Fruit fly (Drosophila melanogaster) whole organism, prepupa: ENCODE data around the gene CG12111.

Source experiments
- Blimp-1 ChIP-seq: fragments of 200-800 bp; sonication (Bioruptor generic); optimal IDR thresholded peaks from 3 replicates; lab custom pipeline; 2017; ENCODE audit warnings: missing biosample characterization, missing genetic modification characterization, mild to moderate bottlenecking, moderate library complexity, missing genetic modification reagents
- CG10631 ChIP-seq: fragments of 200-800 bp; sonication (Bioruptor generic); optimal IDR thresholded peaks from 2 replicates; lab custom pipeline; 2016; ENCODE audit warnings: missing biosample characterization, missing genetic modification characterization
- CG10669 ChIP-seq: fragments of 200-800 bp; sonication (Bioruptor generic); optimal IDR thresholded peaks from 3 replicates; lab custom pipeline; 2018; ENCODE audit warnings: missing biosample characterization, mild to moderate bottlenecking, missing genetic modification characterization, moderate library complexity
- CG11294 ChIP-seq: fragments of 200-800 bp; sonication (Bioruptor generic); IDR thresholded peaks from 2 replicates; pipeline ENCODE4 v1.3.6; 2022; ENCODE audit warnings: missing biosample characterization, missing genetic modification characterization
- CG11762 ChIP-seq: fragments of 200-800 bp; sonication (Bioruptor generic); optimal IDR thresholded peaks from 3 replicates; lab custom pipeline; 2016; ENCODE audit warnings: missing biosample characterization, missing genetic modification characterization; ENCODE audit not compliant: insufficient read depth
- CG15336 ChIP-seq: fragments of 200-800 bp; sonication (Bioruptor generic); IDR thresholded peaks from 2 replicates; pipeline ENCODE4 v1.3.6; 2022; ENCODE audit warnings: missing biosample characterization, missing genetic modification characterization
- CG1621 ChIP-seq: fragments of 200-800 bp; sonication (Bioruptor generic); optimal IDR thresholded peaks from 3 replicates; lab custom pipeline; 2018; ENCODE audit warnings: missing biosample characterization, mild to moderate bottlenecking, missing genetic modification characterization
- CG3032 ChIP-seq: fragments of 200-800 bp; optimal IDR thresholded peaks from 2 replicates; lab custom pipeline; 2019; ENCODE audit warnings: missing biosample characterization, mild to moderate bottlenecking, missing genetic modification characterization, moderate library complexity
- CG31627 ChIP-seq: fragments of 200-800 bp; sonication (Bioruptor generic); optimal IDR thresholded peaks from 3 replicates; lab custom pipeline; 2016; ENCODE audit warnings: missing biosample characterization, missing genetic modification characterization
- CG32006 ChIP-seq: fragments of 200-800 bp; sonication (Bioruptor generic); optimal IDR thresholded peaks from 3 replicates; lab custom pipeline; 2017; ENCODE audit warnings: missing biosample characterization, mild to moderate bottlenecking, missing genetic modification characterization
- CG34406 ChIP-seq: fragments of 200-800 bp; sonication (Bioruptor generic); optimal IDR thresholded peaks from 3 replicates; lab custom pipeline; 2016; ENCODE audit warnings: missing biosample characterization, missing genetic modification characterization
- CG3919 ChIP-seq: fragments of 200-800 bp; sonication (Bioruptor generic); optimal IDR thresholded peaks from 3 replicates; lab custom pipeline; 2016; ENCODE audit warnings: missing biosample characterization, missing genetic modification characterization
- CG4318 ChIP-seq: fragments of 200-800 bp; sonication (Bioruptor generic); optimal IDR thresholded peaks from 3 replicates; lab custom pipeline; 2017; ENCODE audit warnings: missing biosample characterization, mild to moderate bottlenecking, missing genetic modification characterization
- CG6163 ChIP-seq: fragments of 200-800 bp; sonication (Bioruptor generic); IDR thresholded peaks from 3 replicates; pipeline ENCODE4 v1.3.6; 2022; ENCODE audit warnings: missing biosample characterization, missing genetic modification characterization
- CG6276 ChIP-seq: fragments of 200-800 bp; sonication (Bioruptor generic); optimal IDR thresholded peaks from 2 replicates; lab custom pipeline; 2017; ENCODE audit warnings: missing biosample characterization, mild to moderate bottlenecking, missing genetic modification characterization
- CG6792 ChIP-seq: fragments of 200-800 bp; sonication (Bioruptor generic); optimal IDR thresholded peaks from 3 replicates; lab custom pipeline; 2016; ENCODE audit warnings: missing biosample characterization, missing genetic modification characterization
- CG6808 ChIP-seq: fragments of 200-800 bp; sonication (Bioruptor generic); optimal IDR thresholded peaks from 3 replicates; lab custom pipeline; 2017; ENCODE audit warnings: missing biosample characterization, missing genetic modification characterization, mild to moderate bottlenecking, moderate library complexity, missing genetic modification reagents
- CG7368 ChIP-seq: fragments of 200-800 bp; sonication (Bioruptor generic); optimal IDR thresholded peaks from 3 replicates; lab custom pipeline; 2016; ENCODE audit warnings: missing biosample characterization, missing genetic modification characterization
- CG8632 ChIP-seq: fragments of 200-800 bp; sonication (Bioruptor generic); optimal IDR thresholded peaks from 3 replicates; lab custom pipeline; 2016; ENCODE audit warnings: missing biosample characterization, missing genetic modification characterization
- CG9139 ChIP-seq: fragments of 200-800 bp; sonication (Bioruptor generic); optimal IDR thresholded peaks from 3 replicates; lab custom pipeline; 2017; ENCODE audit warnings: missing biosample characterization, mild to moderate bottlenecking, missing genetic modification characterization
- Eip75B ChIP-seq: fragments of 200-800 bp; sonication (Bioruptor generic); optimal IDR thresholded peaks from 3 replicates; lab custom pipeline; 2016; ENCODE audit warnings: missing biosample characterization, missing genetic modification characterization
- Eip78C ChIP-seq: fragments of 200-800 bp; sonication (Bioruptor generic); peaks from one replicate; lab custom pipeline; 2016; ENCODE audit warnings: missing biosample characterization, missing genetic modification characterization
- Eip93F ChIP-seq: fragments of 200-800 bp; sonication (Bioruptor generic); optimal IDR thresholded peaks from 2 replicates; lab custom pipeline; 2016; ENCODE audit warnings: missing biosample characterization, mild to moderate bottlenecking, missing genetic modification characterization
- Ets96B ChIP-seq: fragments of 200-800 bp; optimal IDR thresholded peaks from 2 replicates; lab custom pipeline; 2019; ENCODE audit warnings: missing biosample characterization, mild to moderate bottlenecking, missing genetic modification characterization, moderate library complexity
- Gug ChIP-seq: fragments of 200-800 bp; sonication (Bioruptor generic); IDR thresholded peaks from 2 replicates; pipeline ENCODE4 v1.3.6; 2022; ENCODE audit warnings: missing biosample characterization, missing genetic modification characterization
- Hr38 ChIP-seq: sonication (Bioruptor generic); optimal IDR thresholded peaks from 2 replicates; lab custom pipeline; 2016; ENCODE audit warnings: missing biosample characterization, missing genetic modification characterization
- Hr39 ChIP-seq: fragments of 200-800 bp; sonication (Bioruptor generic); optimal IDR thresholded peaks from 2 replicates; lab custom pipeline; 2016; ENCODE audit warnings: missing biosample characterization, missing genetic modification characterization
- Hr4 ChIP-seq: fragments of 200-800 bp; sonication (Bioruptor generic); optimal IDR thresholded peaks from 3 replicates; lab custom pipeline; 2016; ENCODE audit warnings: missing biosample characterization, missing genetic modification characterization
- Met ChIP-seq: fragments of 200-800 bp; sonication (Bioruptor generic); optimal IDR thresholded peaks from 3 replicates; lab custom pipeline; 2016; ENCODE audit warnings: missing biosample characterization, missing genetic modification characterization
- OdsH ChIP-seq: fragments of 200-800 bp; sonication (Bioruptor generic); optimal IDR thresholded peaks from 3 replicates; lab custom pipeline; 2016; ENCODE audit warnings: missing biosample characterization, missing genetic modification characterization
- Smox ChIP-seq: fragments of 200-800 bp; sonication (Bioruptor generic); optimal IDR thresholded peaks from 3 replicates; lab custom pipeline; 2016; ENCODE audit warnings: missing biosample characterization, missing genetic modification characterization
- Sox102F ChIP-seq: fragments of 200-800 bp; sonication (Bioruptor generic); optimal IDR thresholded peaks from 2 replicates; lab custom pipeline; 2016; ENCODE audit warnings: missing biosample characterization, mild to moderate bottlenecking, missing genetic modification characterization
- Sox14 ChIP-seq: fragments of 200-800 bp; sonication (Bioruptor generic); optimal IDR thresholded peaks from 3 replicates; lab custom pipeline; 2016; ENCODE audit warnings: missing biosample characterization, missing genetic modification characterization
- achi ChIP-seq: fragments of 200-800 bp; sonication (Bioruptor generic); optimal IDR thresholded peaks from 3 replicates; lab custom pipeline; 2016; ENCODE audit warnings: missing biosample characterization, missing genetic modification characterization
- acj6 ChIP-seq: fragments of 200-800 bp; sonication (Bioruptor generic); optimal IDR thresholded peaks from 3 replicates; lab custom pipeline; 2016; ENCODE audit warnings: missing biosample characterization, missing genetic modification characterization
- cyc ChIP-seq: fragments of 200-800 bp; sonication (Bioruptor generic); optimal IDR thresholded peaks from 3 replicates; lab custom pipeline; 2016; ENCODE audit warnings: missing biosample characterization, missing genetic modification characterization
- dac ChIP-seq: fragments of 200-800 bp; sonication (Bioruptor generic); optimal IDR thresholded peaks from 2 replicates; lab custom pipeline; 2017; ENCODE audit warnings: missing biosample characterization, mild to moderate bottlenecking, missing genetic modification characterization
- dsx ChIP-seq: fragments of 200-800 bp; optimal IDR thresholded peaks from 3 replicates; lab custom pipeline; 2019; ENCODE audit warnings: missing biosample characterization, mild to moderate bottlenecking, missing genetic modification characterization, moderate library complexity; ENCODE audit not compliant: poor library complexity, severe bottlenecking
- eg ChIP-seq: fragments of 200-800 bp; sonication (Bioruptor generic); IDR thresholded peaks from 3 replicates; pipeline ENCODE4 v1.3.6; 2022; ENCODE audit warnings: missing biosample characterization, missing genetic modification characterization
- esn ChIP-seq: fragments of 200-800 bp; sonication (Bioruptor generic); optimal IDR thresholded peaks from 2 replicates; lab custom pipeline; 2016; ENCODE audit warnings: missing biosample characterization, mild to moderate bottlenecking, missing genetic modification characterization, moderate library complexity
- fd59A ChIP-seq: fragments of 200-800 bp; sonication (Bioruptor generic); optimal IDR thresholded peaks from 2 replicates; lab custom pipeline; 2017; ENCODE audit warnings: missing biosample characterization, mild to moderate bottlenecking, missing genetic modification characterization, missing genetic modification reagents
- fd85E ChIP-seq: fragments of 200-800 bp; sonication (Bioruptor generic); optimal IDR thresholded peaks from 3 replicates; lab custom pipeline; 2016; ENCODE audit warnings: missing biosample characterization, missing genetic modification characterization
- lz ChIP-seq: fragments of 200-800 bp; sonication (Bioruptor generic); optimal IDR thresholded peaks from 3 replicates; lab custom pipeline; 2016; ENCODE audit warnings: missing biosample characterization, missing genetic modification characterization
- net ChIP-seq: fragments of 200-800 bp; sonication (Bioruptor generic); optimal IDR thresholded peaks from 3 replicates; lab custom pipeline; 2016; ENCODE audit warnings: missing biosample characterization, missing genetic modification characterization
- pdm3 ChIP-seq: fragments of 200-800 bp; sonication (Bioruptor generic); optimal IDR thresholded peaks from 3 replicates; lab custom pipeline; 2016; ENCODE audit warnings: missing biosample characterization, missing genetic modification characterization
- spab ChIP-seq: fragments of 200-800 bp; sonication (Bioruptor generic); optimal IDR thresholded peaks from 2 replicates; lab custom pipeline; 2017; ENCODE audit warnings: missing biosample characterization, mild to moderate bottlenecking, missing genetic modification characterization, missing genetic modification reagents
- svp ChIP-seq: fragments of 200-800 bp; sonication (Bioruptor generic); peaks from one replicate; lab custom pipeline; 2016; ENCODE audit warnings: missing biosample characterization, missing genetic modification characterization
- topi ChIP-seq: fragments of 200-800 bp; sonication (Bioruptor generic); optimal IDR thresholded peaks from 3 replicates; lab custom pipeline; 2016; ENCODE audit warnings: missing biosample characterization, missing genetic modification characterization
- vri ChIP-seq: fragments of 200-800 bp; sonication (Bioruptor generic); optimal IDR thresholded peaks from 3 replicates; lab custom pipeline; 2016; ENCODE audit warnings: missing biosample characterization, mild to moderate bottlenecking, missing genetic modification characterization

The CG12111 gene

DNA sequence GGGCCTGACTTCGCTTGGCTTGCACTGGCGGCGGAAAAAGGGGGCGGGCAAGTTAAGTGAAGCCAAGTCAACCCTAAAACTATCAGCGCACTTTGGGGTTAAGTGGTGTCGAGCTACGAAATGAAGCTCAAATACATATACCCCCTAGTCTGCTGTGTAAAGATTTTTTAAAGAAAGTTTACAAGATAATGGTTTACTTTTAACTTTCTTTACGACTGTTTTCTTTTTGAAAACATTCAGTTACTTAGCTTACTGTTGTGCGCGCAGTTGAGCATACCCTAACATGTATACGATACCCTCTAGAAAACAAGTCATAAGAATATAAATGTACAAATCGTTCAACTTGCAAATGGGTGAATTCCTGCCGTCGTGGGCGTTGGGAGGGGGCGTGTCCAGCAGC lies 28.0 kb downstream of the CG12111 start (continued):
- TF ChIP-seq CG6792 (GFP tag; lab: Kevin White, UChicago), result no peak
- no peak for TF ChIP-seq CG34406 (GFP tag; lab: Kevin White, UChicago)
- TF ChIP-seq CG9139 (GFP tag; lab: Kevin White, UChicago), result no peak
- TF ChIP-seq Hr4 (GFP tag; lab: Kevin White, UChicago), result no peak
- TF ChIP-seq Gug (GFP tag; lab: Robert Waterston, UW), result no peak
- no peak for TF ChIP-seq Smox (GFP tag; lab: Kevin White, UChicago)
- TF ChIP-seq spab (GFP tag; lab: Kevin White, UChicago), result no peak
- TF ChIP-seq Eip93F (GFP tag; lab: Kevin White, UChicago), result no peak
- TF ChIP-seq vri (GFP tag; lab: Kevin White, UChicago), result no peak
- TF ChIP-seq dsx, result no peak
- TF ChIP-seq CG11294, result no peak
- no peak for TF ChIP-seq CG32006
- no peak for TF ChIP-seq cyc (GFP tag; lab: Kevin White, UChicago)
- peak; percentile 4 for TF ChIP-seq Ets96B
- TF ChIP-seq Blimp-1 (GFP tag; lab: Kevin White, UChicago), result no peak
- no peak for TF ChIP-seq CG7368
- no peak for TF ChIP-seq Sox14 (GFP tag; lab: Kevin White, UChicago)

DNA sequence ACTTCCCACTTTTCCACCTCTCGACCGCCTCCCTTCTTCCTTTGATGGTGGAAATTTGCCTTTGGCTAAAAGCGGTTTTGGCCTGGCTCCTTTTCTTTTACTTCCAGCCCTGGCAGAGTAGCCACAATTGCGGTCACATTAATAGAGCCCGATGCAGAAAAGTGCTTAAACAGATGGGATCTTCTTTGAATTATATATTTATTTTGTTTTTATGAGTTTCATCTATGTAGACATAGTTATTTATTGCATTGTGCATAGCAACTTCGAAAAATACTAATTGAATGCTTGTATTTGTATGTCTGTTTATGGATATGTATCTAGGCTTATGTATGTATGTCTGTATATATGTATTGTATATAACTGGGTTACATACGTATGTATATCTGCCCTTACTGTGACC lies 28.8 kb downstream of the CG12111 start:
- peak; percentile 38 for TF ChIP-seq Met
- TF ChIP-seq CG3032, result peak; percentile 46
- no peak for TF ChIP-seq Blimp-1 (GFP tag; lab: Kevin White, UChicago)
- peak; percentile 29 for TF ChIP-seq lz
- peak; percentile 8 for TF ChIP-seq CG31627 (GFP tag; lab: Kevin White, UChicago)
- peak; percentile 2 for TF ChIP-seq CG9139 (GFP tag; lab: Kevin White, UChicago)
- TF ChIP-seq CG1621, result peak; percentile 30
- TF ChIP-seq svp (GFP tag; lab: Kevin White, UChicago), result peak; percentile 61
- no peak for TF ChIP-seq Hr38 (GFP tag; lab: Kevin White, UChicago)
- peak; percentile 71 for TF ChIP-seq Ets96B
- TF ChIP-seq Eip78C (GFP tag; lab: Kevin White, UChicago), result peak; percentile 67
- TF ChIP-seq CG4318, result no peak
- TF ChIP-seq CG32006, result peak; percentile 48
- peak; percentile 30 for TF ChIP-seq spab (GFP tag; lab: Kevin White, UChicago)
- peak; percentile 43 for TF ChIP-seq pdm3 (GFP tag; lab: Kevin White, UChicago)
- peak; percentile 58 for TF ChIP-seq CG15336 (GFP tag; lab: Robert Waterston, UW)
- TF ChIP-seq eg (GFP tag; lab: Robert Waterston, UW), result peak; percentile 65; the same call in 1 of the 3 replicates
- TF ChIP-seq CG10669 (GFP tag; lab: Kevin White, UChicago), result peak; percentile 54
- peak; percentile 45 for TF ChIP-seq topi (GFP tag; lab: Kevin White, UChicago)
- TF ChIP-seq CG6808 (GFP tag; lab: Kevin White, UChicago), result peak; percentile 48
- peak; percentile 42 for TF ChIP-seq CG3919 (GFP tag; lab: Kevin White, UChicago)
- peak; percentile 19 for TF ChIP-seq Hr4 (GFP tag; lab: Kevin White, UChicago)
- peak; percentile 47 for TF ChIP-seq CG6276 (GFP tag; lab: Kevin White, UChicago)
- peak; percentile 27 for TF ChIP-seq CG34406 (GFP tag; lab: Kevin White, UChicago)
- no peak for TF ChIP-seq Eip93F (GFP tag; lab: Kevin White, UChicago)
- peak; percentile 34 for TF ChIP-seq esn
- TF ChIP-seq CG10631 (GFP tag; lab: Kevin White, UChicago), result peak; percentile 48
- peak; percentile 50 for TF ChIP-seq acj6 (GFP tag; lab: Kevin White, UChicago)
- peak; percentile 35 for TF ChIP-seq Eip75B (GFP tag; lab: Kevin White, UChicago)
- peak; percentile 24 for TF ChIP-seq net (GFP tag; lab: Kevin White, UChicago)
- no peak for TF ChIP-seq fd85E
- peak; percentile 9 for TF ChIP-seq Sox102F
- TF ChIP-seq dac (GFP tag; lab: Kevin White, UChicago), result no peak
- no peak for TF ChIP-seq Hr39 (GFP tag; lab: Kevin White, UChicago)
- peak; percentile 17 for TF ChIP-seq Sox14 (GFP tag; lab: Kevin White, UChicago)
- TF ChIP-seq CG8632 (GFP tag; lab: Kevin White, UChicago), result peak; percentile 15
- TF ChIP-seq OdsH (GFP tag; lab: Kevin White, UChicago), result peak; percentile 8
- peak; percentile 36 for TF ChIP-seq Smox (GFP tag; lab: Kevin White, UChicago)
- TF ChIP-seq CG7368, result no peak
- peak; percentile 11 for TF ChIP-seq fd59A (GFP tag; lab: Kevin White, UChicago)
- TF ChIP-seq CG6792 (GFP tag; lab: Kevin White, UChicago), result peak; percentile 29
- TF ChIP-seq CG6163 (GFP tag; lab: Robert Waterston, UW), result peak; percentile 65; the same call in 2 of the 3 replicates
- TF ChIP-seq achi (GFP tag; lab: Kevin White, UChicago), result peak; percentile 34
- no peak for TF ChIP-seq CG11762 (GFP tag; lab: Kevin White, UChicago)
